Fruit fly (Drosophila melanogaster) whole organism, pupa: Measurements from ENCODE around the gene faf.

Experiments
- CG10348 ChIP-seq: fragments of 200-800 bp; sonication (Bioruptor generic); IDR thresholded peaks from 2 replicates; pipeline ENCODE4 v1.3.6; 2022; ENCODE audit warnings: missing biosample characterization, missing genetic modification characterization
- CG13204 ChIP-seq: fragments of 200-800 bp; sonication (Bioruptor generic); optimal IDR thresholded peaks from 2 replicates; lab custom pipeline; 2018; ENCODE audit warnings: missing biosample characterization, mild to moderate bottlenecking, missing genetic modification characterization, moderate library complexity
- CG32121 ChIP-seq: fragments of 200-800 bp; sonication (Bioruptor generic); IDR thresholded peaks from 2 replicates; pipeline ENCODE4 v1.3.6; 2022; ENCODE audit warnings: missing biosample characterization, missing genetic modification characterization
- CG9948 ChIP-seq: fragments of 200-800 bp; sonication (Bioruptor generic); optimal IDR thresholded peaks from 2 replicates; lab custom pipeline; 2018; ENCODE audit warnings: missing biosample characterization, mild to moderate bottlenecking, missing genetic modification characterization, moderate library complexity
- Pif1A ChIP-seq: fragments of 200-800 bp; sonication (Bioruptor generic); optimal IDR thresholded peaks from 3 replicates; lab custom pipeline; 2016; ENCODE audit warnings: missing biosample characterization, missing genetic modification characterization
- Snoo ChIP-seq: fragments of 200-800 bp; sonication (Bioruptor generic); optimal IDR thresholded peaks from 3 replicates; lab custom pipeline; 2017; ENCODE audit warnings: missing biosample characterization, mild to moderate bottlenecking, missing genetic modification characterization, inconsistent platforms
- gl ChIP-seq: fragments of 200-800 bp; sonication (Bioruptor generic); optimal IDR thresholded peaks from 2 replicates; lab custom pipeline; 2018; ENCODE audit warnings: missing biosample characterization, mild to moderate bottlenecking, missing genetic modification characterization

DNA sequence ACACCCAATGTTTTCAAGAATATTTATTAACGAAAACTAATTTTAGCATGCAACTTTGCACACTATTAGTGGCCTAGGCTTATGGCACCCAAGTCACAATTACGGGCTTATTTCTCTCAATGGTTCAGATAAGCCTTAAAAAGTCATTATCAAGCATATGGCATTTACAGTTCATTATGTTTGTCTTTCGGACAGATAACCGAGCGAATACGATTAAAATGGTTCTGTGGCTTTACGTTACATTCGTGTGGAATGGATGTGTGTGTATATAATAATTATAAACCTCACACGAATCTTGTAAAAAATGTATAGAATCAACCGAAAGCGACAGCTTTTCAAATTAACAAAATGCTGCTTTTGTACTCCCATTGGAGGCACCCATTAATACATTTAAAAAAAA, 31.8 kb downstream of the faf start:
- TF ChIP-seq CG32121 (GFP tag; lab: Robert Waterston, UW): no peak
- TF ChIP-seq Snoo (tag; lab: Kevin White, UChicago): no peak
- TF ChIP-seq CG10348 (GFP tag; lab: Robert Waterston, UW): no peak
- TF ChIP-seq CG9948 (tag; lab: Kevin White, UChicago): no peak
- no peak for TF ChIP-seq Pif1A
- TF ChIP-seq CG13204: no peak
- no peak for TF ChIP-seq gl
